Fruit fly (Drosophila melanogaster) whole organism, wandering third instar larva: ENCODE measurements around the gene siz.

Experiments
- Abd-B ChIP-seq: fragments of >200 bp; optimal IDR thresholded peaks from 2 replicates; lab custom pipeline; 2017; ENCODE audit warnings: missing biosample characterization, missing genetic modification characterization
- CG32264 ChIP-seq: fragments of 200-800 bp; sonication (Bioruptor generic); optimal IDR thresholded peaks from 2 replicates; lab custom pipeline; 2016; ENCODE audit warnings: missing biosample characterization, missing genetic modification characterization
- CG9705 ChIP-seq: fragments of 200-800 bp; sonication (Bioruptor generic); optimal IDR thresholded peaks from 2 replicates; lab custom pipeline; 2018; ENCODE audit warnings: missing biosample characterization, mild to moderate bottlenecking, missing genetic modification characterization
- CrebA ChIP-seq: fragments of 200-800 bp; sonication (Bioruptor generic); optimal IDR thresholded peaks from 2 replicates; lab custom pipeline; 2016; ENCODE audit warnings: missing biosample characterization, mild to moderate bottlenecking, missing genetic modification characterization, borderline replicate concordance
- Dfd ChIP-seq: fragments of >200 bp; optimal IDR thresholded peaks from 2 replicates; lab custom pipeline; 2017; ENCODE audit warnings: missing biosample characterization, missing genetic modification characterization
- Dif ChIP-seq: fragments of 200-275, 200-300 bp; sonication (Bioruptor generic); optimal IDR thresholded peaks from 2 replicates; lab custom pipeline; 2018; ENCODE audit warnings: missing biosample characterization, missing genetic modification characterization; ENCODE audit not compliant: partially characterized antibody
- GATAd ChIP-seq: sonication (Bioruptor generic); optimal IDR thresholded peaks from 2 replicates; lab custom pipeline; 2016; ENCODE audit warnings: missing biosample characterization, missing genetic modification characterization
- HLH106 ChIP-seq: fragments of 200-800 bp; optimal IDR thresholded peaks from 3 replicates; lab custom pipeline; 2019; ENCODE audit warnings: missing biosample characterization, mild to moderate bottlenecking, missing genetic modification characterization, moderate library complexity
- Hnf4 ChIP-seq: fragments of 200-800 bp; sonication (Bioruptor generic); optimal IDR thresholded peaks from 2 replicates; lab custom pipeline; 2016; ENCODE audit warnings: missing biosample characterization, mild to moderate bottlenecking, missing genetic modification characterization
- Hr78 ChIP-seq: fragments of >200 bp; optimal IDR thresholded peaks from 2 replicates; lab custom pipeline; 2017; ENCODE audit warnings: missing biosample characterization, missing genetic modification characterization
- Hr83 ChIP-seq: fragments of 200-300 bp; sonication (Bioruptor generic); optimal IDR thresholded peaks from 2 replicates; lab custom pipeline; 2016; ENCODE audit warnings: missing biosample characterization, mild to moderate bottlenecking, missing genetic modification characterization, moderate library complexity; ENCODE audit not compliant: poor library complexity, severe bottlenecking
- Jra ChIP-seq: sonication (Bioruptor generic); optimal IDR thresholded peaks from 2 replicates; lab custom pipeline; 2016; ENCODE audit warnings: missing biosample characterization, missing genetic modification characterization
- Mio ChIP-seq: sonication (Bioruptor generic); optimal IDR thresholded peaks from 2 replicates; lab custom pipeline; 2016; ENCODE audit warnings: missing biosample characterization, missing genetic modification characterization
- Myc ChIP-seq: fragments of >200 bp; optimal IDR thresholded peaks from 2 replicates; lab custom pipeline; 2017
- N ChIP-seq: fragments of >200 bp; optimal IDR thresholded peaks from 2 replicates; lab custom pipeline; 2018; ENCODE audit warnings: missing biosample characterization, missing external identifiers, missing genetic modification characterization
- OdsH ChIP-seq: fragments of 200-800 bp; sonication (Bioruptor generic); optimal IDR thresholded peaks from 2 replicates; lab custom pipeline; 2016; ENCODE audit warnings: missing biosample characterization, mild to moderate bottlenecking, missing genetic modification characterization
- Rel ChIP-seq, 2 experiments: fragments of 200-800 bp; sonication (Bioruptor generic) in 1 of 2; optimal IDR thresholded peaks; 2 replicates in 1 of 2; 3 replicates in 1 of 2; lab custom pipeline; 2016 to 2019; ENCODE audit warnings: mild to moderate bottlenecking in 2 of 2, missing biosample characterization in 2 of 2, missing genetic modification characterization in 2 of 2, moderate library complexity in 1 of 2
- Sp1 ChIP-seq: fragments of 200-800 bp; sonication (Bioruptor generic); optimal IDR thresholded peaks from 3 replicates; lab custom pipeline; 2019; ENCODE audit warnings: missing biosample characterization, mild to moderate bottlenecking, missing genetic modification characterization, moderate library complexity
- Vsx2 ChIP-seq: fragments of 200-300, 225-300 bp; sonication (Bioruptor generic); optimal IDR thresholded peaks from 2 replicates; lab custom pipeline; 2018; ENCODE audit warnings: missing biosample characterization, missing genetic modification characterization; ENCODE audit not compliant: partially characterized antibody
- br ChIP-seq: fragments of 200-800 bp; sonication (Bioruptor generic); optimal IDR thresholded peaks from 2 replicates; lab custom pipeline; 2016; ENCODE audit warnings: missing biosample characterization, missing genetic modification characterization
- brk ChIP-seq: fragments of 200-800 bp; sonication (Bioruptor generic); optimal IDR thresholded peaks from 2 replicates; lab custom pipeline; 2016; ENCODE audit warnings: missing biosample characterization, mild to moderate bottlenecking, missing genetic modification characterization
- dl ChIP-seq, 2 experiments: fragments of 175-275, 200-275 bp in 1 of 2; fragments of 200-275 bp in 1 of 2; sonication (Bioruptor generic); optimal IDR thresholded peaks; lab custom pipeline; 2018; ENCODE audit warnings: mild to moderate bottlenecking in 2 of 2, missing biosample characterization in 2 of 2, missing genetic modification characterization in 2 of 2, moderate library complexity in 2 of 2; ENCODE audit not compliant: partially characterized antibody in 2 of 2, insufficient read depth in 1 of 2
- dmrt93B ChIP-seq: fragments of 200-800 bp; sonication (Bioruptor generic); optimal IDR thresholded peaks from 2 replicates; lab custom pipeline; 2018; ENCODE audit warnings: missing biosample characterization, mild to moderate bottlenecking, missing genetic modification characterization
- dsf ChIP-seq: sonication (Bioruptor generic); optimal IDR thresholded peaks from 2 replicates; lab custom pipeline; 2016; ENCODE audit warnings: missing biosample characterization, missing genetic modification characterization, borderline replicate concordance
- ey ChIP-seq: fragments of 200-800 bp; sonication (Bioruptor generic); optimal IDR thresholded peaks from 2 replicates; lab custom pipeline; 2016; ENCODE audit warnings: missing biosample characterization, missing genetic modification characterization
- foxo ChIP-seq, 2 experiments: fragments of 200-800 bp; sonication (Bioruptor generic); optimal IDR thresholded peaks; 2 replicates in 1 of 2; 3 replicates in 1 of 2; lab custom pipeline; 2016 to 2017; ENCODE audit warnings: missing biosample characterization in 2 of 2, missing genetic modification characterization in 2 of 2
- fru ChIP-seq: fragments of 200-800 bp; sonication (Bioruptor generic); optimal IDR thresholded peaks from 3 replicates; lab custom pipeline; 2016; ENCODE audit warnings: missing biosample characterization, mild to moderate bottlenecking, missing genetic modification characterization
- h ChIP-seq: fragments of 200-800 bp; sonication (Bioruptor generic); optimal IDR thresholded peaks from 3 replicates; lab custom pipeline; 2016; ENCODE audit warnings: missing biosample characterization, mild to moderate bottlenecking, missing genetic modification characterization
- jim ChIP-seq: fragments of 175-275, 200-325 bp; sonication (Bioruptor generic); optimal IDR thresholded peaks from 2 replicates; lab custom pipeline; 2016; ENCODE audit warnings: missing biosample characterization, mild to moderate bottlenecking, missing genetic modification characterization
- lola ChIP-seq: fragments of >200 bp; optimal IDR thresholded peaks from 2 replicates; lab custom pipeline; 2017; ENCODE audit warnings: missing biosample characterization, missing genetic modification characterization
- pan ChIP-seq: fragments of >200 bp; optimal IDR thresholded peaks from 2 replicates; lab custom pipeline; 2017
- psq ChIP-seq: fragments of 200-800 bp; sonication (Bioruptor generic); optimal IDR thresholded peaks from 3 replicates; lab custom pipeline; 2017; ENCODE audit warnings: missing biosample characterization, mild to moderate bottlenecking, missing genetic modification characterization, moderate library complexity
- rgr ChIP-seq: fragments of 200-800 bp; sonication (Bioruptor generic); optimal IDR thresholded peaks from 3 replicates; lab custom pipeline; 2016; ENCODE audit warnings: missing biosample characterization, mild to moderate bottlenecking, missing genetic modification characterization
- sage ChIP-seq: fragments of 200-800 bp; sonication (Bioruptor generic); optimal IDR thresholded peaks from 2 replicates; lab custom pipeline; 2016; ENCODE audit warnings: missing biosample characterization, mild to moderate bottlenecking, missing genetic modification characterization
- sv ChIP-seq: fragments of 200-800 bp; sonication (Bioruptor generic); optimal IDR thresholded peaks from 3 replicates; lab custom pipeline; 2016; ENCODE audit warnings: missing biosample characterization, missing genetic modification characterization
- tai ChIP-seq: sonication (Bioruptor generic); optimal IDR thresholded peaks from 2 replicates; lab custom pipeline; 2016; ENCODE audit warnings: missing biosample characterization, missing genetic modification characterization
- usp ChIP-seq: fragments of >200 bp; optimal IDR thresholded peaks from 2 replicates; lab custom pipeline; 2017; ENCODE audit warnings: missing biosample characterization, missing genetic modification characterization

siz gene

DNA sequence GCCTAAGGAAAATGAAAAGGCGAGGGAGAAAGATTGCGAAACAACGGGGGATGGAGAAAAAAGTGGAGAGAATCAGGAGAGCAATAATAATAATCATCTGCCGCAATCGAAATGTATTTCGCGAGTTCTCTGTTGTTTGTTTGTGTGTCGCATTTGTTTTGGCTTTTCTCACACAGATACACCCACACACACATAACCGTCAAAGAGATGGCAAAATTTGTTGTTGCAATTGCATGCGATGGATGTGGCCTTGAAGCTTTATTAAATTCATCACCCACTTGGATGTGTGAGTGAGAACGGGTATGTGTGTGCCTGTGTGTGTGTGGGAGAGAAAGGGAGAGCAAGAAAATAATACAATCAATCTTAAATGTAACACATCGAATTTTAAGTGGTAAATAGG, 22.6 kb upstream of the siz start:
- TF ChIP-seq psq, result peak; percentile 76
- peak; percentile 17 for TF ChIP-seq N (GFP tag; lab: Kevin White, UChicago)
- TF ChIP-seq CrebA (GFP tag; lab: Kevin White, UChicago), result no peak
- TF ChIP-seq Dif (GFP tag; lab: Kevin White, UChicago), result peak; percentile 37
- TF ChIP-seq sage (GFP tag; lab: Kevin White, UChicago), result peak; percentile 30
- peak; percentile 8 to 15 for TF ChIP-seq dl (GFP tag; optimal IDR thresholded peaks at IDR 0.05; lab: Kevin White, UChicago; ENCODE audit: insufficient read depth in 1 of 2, partially characterized antibody in 2 of 2)
- no peak for TF ChIP-seq Rel (GFP tag; optimal IDR thresholded peaks at IDR 0.05; lab: Kevin White, UChicago)
- TF ChIP-seq Rel (tag; optimal IDR thresholded peaks at IDR 0.05; lab: Kevin White, UChicago), result peak; percentile 71
- TF ChIP-seq Sp1 (GFP tag; lab: Kevin White, UChicago), result no peak
- TF ChIP-seq CG32264 (GFP tag; lab: Kevin White, UChicago), result no peak
- peak; percentile 22 for TF ChIP-seq brk (GFP tag; lab: Kevin White, UChicago)
- no peak for TF ChIP-seq sv (GFP tag; lab: Kevin White, UChicago)
- TF ChIP-seq h (GFP tag; lab: Kevin White, UChicago), result peak; percentile 37
- no peak for TF ChIP-seq Dfd (GFP tag; lab: Kevin White, UChicago)
- TF ChIP-seq Jra, result peak; percentile 49
- TF ChIP-seq Mio, result no peak

DNA sequence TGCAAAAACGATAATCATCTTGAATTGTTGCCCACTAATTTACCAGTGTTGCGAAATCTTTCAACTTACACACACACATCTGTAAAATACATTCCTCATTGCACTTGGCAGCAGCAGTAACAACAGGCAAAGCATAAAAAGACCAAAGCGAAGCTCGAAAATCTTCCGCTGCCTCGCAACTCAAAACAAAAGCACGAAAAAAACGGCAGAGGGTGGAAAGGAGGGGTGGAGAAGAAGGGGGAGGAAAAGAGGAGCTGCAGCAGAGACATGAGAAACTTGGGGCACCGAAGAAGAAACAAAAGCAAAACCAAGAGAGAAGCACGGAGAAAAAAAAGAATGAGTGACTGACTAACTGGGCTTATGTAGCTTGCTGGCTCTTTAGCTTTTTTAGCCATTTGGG, 20.9 kb upstream of the siz start:
- TF ChIP-seq Hnf4 (GFP tag; lab: Kevin White, UChicago) (no peak), Sp1 (GFP tag; lab: Kevin White, UChicago) (peak; percentile 56), Rel (GFP tag; optimal IDR thresholded peaks at IDR 0.05; lab: Kevin White, UChicago) (no peak), Rel (tag; optimal IDR thresholded peaks at IDR 0.05; lab: Kevin White, UChicago) (peak; percentile 66), sage (GFP tag; lab: Kevin White, UChicago) (peak; percentile 38), pan (no peak), Mio (no peak), lola (GFP tag; lab: Kevin White, UChicago) (no peak), brk (GFP tag; lab: Kevin White, UChicago) (peak; percentile 11), Hr83 (no peak), jim (GFP tag; lab: Kevin White, UChicago) (peak; percentile 28), dmrt93B (GFP tag; lab: Kevin White, UChicago) (no peak), fru (GFP tag; lab: Kevin White, UChicago) (peak; percentile 64), br (peak; percentile 24), psq (peak; percentile 98), OdsH (GFP tag; lab: Kevin White, UChicago) (no peak)

DNA sequence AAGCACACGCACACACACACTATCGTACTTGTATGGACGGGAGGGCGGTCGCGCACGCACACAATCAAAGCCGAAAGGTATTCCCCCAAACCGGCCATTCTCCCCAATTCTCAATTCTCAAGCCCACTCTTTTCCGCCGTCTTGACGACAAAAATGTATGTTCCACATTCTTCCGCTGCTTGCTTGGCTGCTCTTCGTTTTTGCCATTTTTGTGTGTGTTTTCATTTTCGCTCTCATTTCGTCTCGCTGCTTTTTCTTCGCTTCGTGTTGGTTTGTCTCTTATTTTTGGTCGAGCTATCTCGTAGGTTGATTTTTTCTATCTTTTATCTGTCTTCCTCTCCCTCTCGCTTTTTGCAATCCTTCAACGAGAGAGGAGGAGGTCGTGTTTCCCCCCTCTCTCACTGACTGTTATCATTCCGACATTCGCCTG, 19.8 kb upstream of the siz start:
- TF ChIP-seq sage (GFP tag; lab: Kevin White, UChicago) (no peak), fru (GFP tag; lab: Kevin White, UChicago) (no peak), N (GFP tag; lab: Kevin White, UChicago) (peak; percentile 59), dsf (GFP tag; lab: Kevin White, UChicago) (no peak), dl (GFP tag; optimal IDR thresholded peaks at IDR 0.05; lab: Kevin White, UChicago; ENCODE audit: insufficient read depth in 1 of 2, partially characterized antibody in 2 of 2) (peak in 1 of 2 experiments; percentile 29), Hr78 (peak; percentile 5), Dif (GFP tag; lab: Kevin White, UChicago) (no peak), foxo (GFP tag; optimal IDR thresholded peaks at IDR 0.05; lab: Kevin White, UChicago) (peak in 1 of 2 experiments; percentile 44), Vsx2 (GFP tag; lab: Kevin White, UChicago) (peak; percentile 25), Hnf4 (GFP tag; lab: Kevin White, UChicago) (no peak), br (no peak), Abd-B (no peak), tai (no peak), ey (GFP tag; lab: Kevin White, UChicago) (no peak), lola (GFP tag; lab: Kevin White, UChicago) (no peak), CrebA (GFP tag; lab: Kevin White, UChicago) (peak; percentile 68), h (GFP tag; lab: Kevin White, UChicago) (peak; percentile 78), Sp1 (GFP tag; lab: Kevin White, UChicago) (peak; percentile 40), pan (no peak), Rel (GFP tag; optimal IDR thresholded peaks at IDR 0.05; lab: Kevin White, UChicago) (no peak), Rel (tag; optimal IDR thresholded peaks at IDR 0.05; lab: Kevin White, UChicago) (peak; percentile 97), psq (peak; percentile 85)
- TF ChIP-seq, all 38 proteins: peak for 10

DNA sequence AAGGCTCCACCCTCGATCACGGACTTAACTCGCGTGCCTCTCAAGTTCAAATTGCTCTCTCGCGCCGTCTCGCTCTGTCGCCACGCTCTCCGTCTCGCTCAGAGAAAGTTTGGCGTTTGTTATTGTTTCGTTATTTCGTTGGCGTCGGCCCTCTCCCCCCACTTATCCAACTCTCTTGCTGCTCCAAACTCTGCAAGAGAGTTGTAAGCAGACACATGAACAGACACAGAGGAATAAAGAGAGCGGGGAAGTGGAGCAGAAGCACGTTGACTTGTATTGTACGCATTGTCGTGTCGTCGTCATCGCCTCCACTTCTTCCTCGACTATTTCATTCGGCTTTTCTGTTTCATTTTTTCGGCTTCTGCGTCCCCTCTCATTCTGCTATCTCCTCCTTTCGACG, 11.0 kb upstream of the siz start:
- TF ChIP-seq jim (GFP tag; lab: Kevin White, UChicago) (no peak), Mio (no peak), dl (GFP tag; optimal IDR thresholded peaks at IDR 0.05; lab: Kevin White, UChicago; ENCODE audit: insufficient read depth in 1 of 2, partially characterized antibody in 2 of 2) (peak; percentile 57 to 78), OdsH (GFP tag; lab: Kevin White, UChicago) (no peak), Myc (lab: Kevin White, UChicago) (no peak), sage (GFP tag; lab: Kevin White, UChicago) (no peak), GATAd (GFP tag; lab: Kevin White, UChicago) (no peak), h (GFP tag; lab: Kevin White, UChicago) (peak; percentile 58), Abd-B (no peak), rgr (no peak), dmrt93B (GFP tag; lab: Kevin White, UChicago) (no peak), lola (GFP tag; lab: Kevin White, UChicago) (no peak), psq (peak; percentile 89), Sp1 (GFP tag; lab: Kevin White, UChicago) (no peak), tai (no peak), CrebA (GFP tag; lab: Kevin White, UChicago) (no peak), Hnf4 (GFP tag; lab: Kevin White, UChicago) (no peak), foxo (GFP tag; optimal IDR thresholded peaks at IDR 0.05; lab: Kevin White, UChicago) (no peak), Hr83 (no peak), usp (no peak), ey (GFP tag; lab: Kevin White, UChicago) (no peak), Dfd (GFP tag; lab: Kevin White, UChicago) (no peak), brk (GFP tag; lab: Kevin White, UChicago) (no peak), HLH106 (no peak), CG9705 (GFP tag; lab: Kevin White, UChicago) (no peak), br (no peak), pan (no peak)
